Fruit fly (Drosophila melanogaster): ENCODE measurements around the gene Nepl8.

DNA sequence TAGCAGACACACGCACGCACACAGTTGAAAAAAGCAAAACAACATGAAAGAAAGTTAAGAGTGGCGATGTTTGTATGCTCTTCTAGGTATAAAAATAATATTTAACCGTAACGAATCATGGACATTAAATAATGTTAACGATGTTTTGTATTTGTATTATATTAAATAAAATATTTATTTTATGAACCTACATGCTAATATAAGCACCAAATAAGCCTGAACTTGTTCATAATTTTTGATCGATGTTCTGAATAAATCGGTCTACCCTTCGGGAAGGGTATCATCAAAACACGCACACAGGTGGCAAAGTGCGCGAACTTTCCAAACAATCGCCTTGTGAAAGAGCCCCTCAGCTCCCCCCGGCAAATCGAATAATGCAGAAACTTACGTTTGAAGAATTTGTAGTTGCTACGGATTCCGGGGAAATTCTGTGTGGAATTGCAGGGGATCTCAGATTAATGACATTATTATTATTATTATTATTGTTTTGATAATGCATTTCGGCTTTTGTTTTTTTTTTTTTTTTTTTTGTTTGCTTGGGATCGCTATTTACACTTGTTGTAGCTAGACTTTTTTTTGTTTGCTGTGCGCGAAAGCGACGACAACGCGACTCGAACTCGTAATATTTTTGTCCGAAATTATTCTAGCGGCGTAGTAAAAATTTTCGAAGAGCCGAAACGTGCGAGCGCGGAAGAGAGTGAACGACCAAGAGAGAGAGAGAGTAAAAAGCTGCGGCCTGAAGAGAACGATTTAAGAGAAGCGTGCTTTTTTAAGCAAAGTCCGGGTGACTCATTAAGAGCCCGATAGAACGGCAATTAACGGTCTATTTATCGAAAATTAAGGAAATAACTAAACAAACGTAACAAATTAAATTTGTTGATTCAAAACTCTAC lies 31.9 kb downstream of the Nepl8 start:
- TF ChIP-seq insv (optimal IDR thresholded peaks at IDR 0.05) = no peak
- TF ChIP-seq psq (optimal IDR thresholded peaks at IDR 0.05) = no peak
